Worm (Caenorhabditis elegans) whole organism, L4 larva: ENCODE measurements around the gene msp-10.

Source experiments
- ama-1 ChIP-seq: fragments of 150-350 bp; optimal IDR thresholded peaks from 2 replicates; lab custom pipeline; 2014; ENCODE audit warnings: inconsistent platforms, mixed read lengths
- ceh-82 ChIP-seq: sonication (generic microtip); optimal IDR thresholded peaks from 2 replicates; lab custom pipeline; 2017; ENCODE audit warnings: missing biosample characterization, missing genetic modification characterization
- daf-16 ChIP-seq, 3 experiments: sonication (generic microtip); optimal IDR thresholded peaks; 2 replicates each; lab custom pipeline; 2016 to 2017; ENCODE audit warnings: missing genetic modification characterization in 3 of 3, missing genetic modification reagents in 3 of 3, mild to moderate bottlenecking in 2 of 3, missing compliant biosample characterization in 2 of 3, missing biosample characterization in 1 of 3, moderate library complexity in 1 of 3
- dmd-8 ChIP-seq: fragments of 200-800 bp; sonication (Bioruptor generic); IDR thresholded peaks from 2 replicates; pipeline ENCODE4 v1.3.6; 2022; ENCODE audit warnings: missing genetic modification characterization, missing compliant biosample characterization
- duxl-1 ChIP-seq: sonication (generic microtip); optimal IDR thresholded peaks from 2 replicates; lab custom pipeline; 2016; ENCODE audit warnings: mild to moderate bottlenecking, missing genetic modification characterization, moderate library complexity, missing compliant biosample characterization; ENCODE audit not compliant: poor library complexity
- lin-15B ChIP-seq: fragments of 150-350 bp; sonication (generic microtip); optimal IDR thresholded peaks from 3 replicates; lab custom pipeline; 2014; ENCODE audit warnings: missing biosample characterization, missing genetic modification characterization
- mdt-29 ChIP-seq: fragments of 200-800 bp; sonication (Bioruptor generic); IDR thresholded peaks from 2 replicates; pipeline ENCODE4 v1.3.6; 2022; ENCODE audit warnings: missing genetic modification reagents, missing genetic modification characterization, missing compliant biosample characterization
- pha-4 ChIP-seq, 2 experiments: fragments of 150-350 bp in 1 of 2; fragments of 200-800 bp in 1 of 2; sonication (Bioruptor generic) in 1 of 2; IDR thresholded peaks in 1 of 2; optimal IDR thresholded peaks in 1 of 2; 2 replicates each; pipeline versions ENCODE4 v1.3.6 to Lab custom; 2014 to 2022; ENCODE audit warnings: missing genetic modification characterization in 2 of 2, missing genetic modification reagents in 2 of 2, missing biosample characterization in 1 of 2, missing compliant biosample characterization in 1 of 2
- tag-97 ChIP-seq: fragments of 200-800 bp; sonication (Bioruptor generic); IDR thresholded peaks from 2 replicates; pipeline ENCODE4 v1.3.6; 2022; ENCODE audit warnings: missing genetic modification characterization, missing compliant biosample characterization
- unc-39 ChIP-seq: sonication (generic microtip); optimal IDR thresholded peaks from 2 replicates; lab custom pipeline; 2017; ENCODE audit warnings: missing biosample characterization, missing genetic modification characterization
- vab-7 ChIP-seq: fragments of 200-800 bp; sonication (Bioruptor generic); IDR thresholded peaks from 2 replicates; pipeline ENCODE4 v1.3.6; 2022; ENCODE audit warnings: missing genetic modification reagents, missing genetic modification characterization, missing compliant biosample characterization

- TF ChIP-seq pha-4 (GFP tag; IDR thresholded peaks at IDR 0.05; lab: Robert Waterston, UW) (no peak), pha-4 (tag; optimal IDR thresholded peaks at IDR 0.05; lab: Kevin White, UChicago) (no peak), daf-16 (GFP tag; optimal IDR thresholded peaks at IDR 0.05; lab: Kevin White, UChicago) (no peak), daf-16 (tag; optimal IDR thresholded peaks at IDR 0.05; lab: Kevin White, UChicago) (no peak), ama-1 (no peak), mdt-29 (GFP tag; lab: Robert Waterston, UW) (no peak), dmd-8 (no peak), lin-15B (tag; lab: Kevin White, UChicago) (no peak), duxl-1 (no peak), tag-97 (no peak), unc-39 (no peak), ceh-82 (tag; lab: Kevin White, UChicago) (no peak), vab-7 (GFP tag; lab: Robert Waterston, UW) (no peak)
These were observed 31.9 kb downstream of the msp-10 start for ce11 chrIV:9869344-9869743.
